Worm (Caenorhabditis elegans): ENCODE results near the gene memb-1.

Gene memb-1

ce11 chrX:9467573-9467972, 26.2 kb upstream of the memb-1 start (continued):
- TF ChIP-seq Y53F4B.3 (GFP tag; IDR thresholded peaks at IDR 0.05) (peak; percentile 31; the same call in 1 of the 2 replicates), sea-2 (GFP tag; IDR thresholded peaks at IDR 0.05) (no peak), F22D6.2 (tag; optimal IDR thresholded peaks at IDR 0.05) (peak; percentile 65), die-1 (tag; optimal IDR thresholded peaks at IDR 0.05) (peak; percentile 86), zfh-2 (GFP tag; conservative IDR thresholded peaks at IDR 0.05) (no peak), repo-1 (tag; optimal IDR thresholded peaks at IDR 0.05) (no peak), attf-5 (GFP tag; optimal IDR thresholded peaks at IDR 0.05) (no peak), mel-28 (tag; optimal IDR thresholded peaks at IDR 0.05; ENCODE audit: borderline replicate concordance) (no peak), Y56A3A.18 (GFP tag; IDR thresholded peaks at IDR 0.05) (peak; percentile 88), mes-4 (tag; optimal IDR thresholded peaks at IDR 0.05) (peak; percentile 80), snpc-4 (GFP tag; optimal IDR thresholded peaks at IDR 0.05) (peak; percentile 64), snpc-4 (tag; optimal IDR thresholded peaks at IDR 0.05) (peak in 2 of 4 experiments; percentile 40 to 81), F33H1.4 (GFP tag; IDR thresholded peaks at IDR 0.05) (no peak), tbx-9 (tag; optimal IDR thresholded peaks at IDR 0.05; ENCODE audit: borderline replicate concordance) (peak; percentile 36), B0336.3 (GFP tag; IDR thresholded peaks at IDR 0.05) (no peak; the same call in 1 of the 2 replicates), nhr-90 (tag; optimal IDR thresholded peaks at IDR 0.05) (peak; percentile 86), nhr-27 (tag; optimal IDR thresholded peaks at IDR 0.05) (peak; percentile 34), let-607 (tag; optimal IDR thresholded peaks at IDR 0.05) (peak; percentile 14 to 32), sptf-2 (GFP tag; optimal IDR thresholded peaks at IDR 0.05) (no peak), cebp-2 (GFP tag; IDR thresholded peaks at IDR 0.05) (no peak), nhr-179 (tag; optimal IDR thresholded peaks at IDR 0.05) (no peak), snpc-3.4 (tag; optimal IDR thresholded peaks at IDR 0.05) (peak; percentile 64), zim-3 (tag; optimal IDR thresholded peaks at IDR 0.05) (peak; percentile 63), rec-8 (tag; optimal IDR thresholded peaks at IDR 0.05) (peak; percentile 53 to 67), chd-7 (tag; optimal IDR thresholded peaks at IDR 0.05) (no peak), F37B4.10 (GFP tag; IDR thresholded peaks at IDR 0.05) (no peak), ztf-22 (GFP tag; optimal IDR thresholded peaks at IDR 0.05) (no peak), ztf-3 (GFP tag; optimal IDR thresholded peaks at IDR 0.05) (peak; percentile 51), F49E8.2 (tag; optimal IDR thresholded peaks at IDR 0.05; ENCODE audit: insufficient read depth) (peak; percentile 15), B0035.1 (tag; optimal IDR thresholded peaks at IDR 0.05) (peak; percentile 80), mcd-1 (GFP tag; IDR thresholded peaks at IDR 0.05) (peak; percentile 65), F10E7.11 (tag; optimal IDR thresholded peaks at IDR 0.05) (peak; percentile 39), gei-17 (GFP tag; optimal IDR thresholded peaks at IDR 0.05) (peak; percentile 84), bed-1 (GFP tag; IDR thresholded peaks at IDR 0.05) (no peak), xnd-1 (tag; optimal IDR thresholded peaks at IDR 0.05) (no peak), B0019.2 (GFP tag; conservative IDR thresholded peaks at IDR 0.05) (no peak), ccch-3 (GFP tag; optimal IDR thresholded peaks at IDR 0.05) (no peak), unc-130 (GFP tag; optimal IDR thresholded peaks at IDR 0.05) (peak; percentile 19)

- TF ChIP-seq F39B2.1 (GFP tag; IDR thresholded peaks at IDR 0.05) (no peak), ztf-28 (GFP tag; IDR thresholded peaks at IDR 0.05) (no peak), unc-130 (GFP tag; optimal IDR thresholded peaks at IDR 0.05) (peak; percentile 60), Y95B8A.8 (GFP tag; IDR thresholded peaks at IDR 0.05) (peak; percentile 85), lin-26 (GFP tag; IDR thresholded peaks at IDR 0.05) (peak; percentile 89), F10E7.11 (tag; optimal IDR thresholded peaks at IDR 0.05) (peak; percentile 95), cebp-2 (GFP tag; IDR thresholded peaks at IDR 0.05) (peak; percentile 97; the same call in 1 of the 2 replicates), pha-4 (tag; optimal IDR thresholded peaks at IDR 0.05) (peak; percentile 91), F37B4.10 (GFP tag; IDR thresholded peaks at IDR 0.05) (no peak), hlh-12 (tag; optimal IDR thresholded peaks at IDR 0.05) (peak; percentile 13), tbp1 (GFP tag; optimal IDR thresholded peaks at IDR 0.05) (peak; percentile 81), F52B5.7 (tag; optimal IDR thresholded peaks at IDR 0.05) (peak; percentile 89), repo-1 (tag; optimal IDR thresholded peaks at IDR 0.05) (peak; percentile 100), tbx-9 (tag; optimal IDR thresholded peaks at IDR 0.05; ENCODE audit: borderline replicate concordance) (no peak), madf-3 (GFP tag; IDR thresholded peaks at IDR 0.05) (peak; percentile 88), nhr-179 (tag; optimal IDR thresholded peaks at IDR 0.05) (peak; percentile 88), K11D2.4 (GFP tag; IDR thresholded peaks at IDR 0.05) (peak; percentile 99), nfyb-1 (GFP tag; IDR thresholded peaks at IDR 0.05) (peak; percentile 98)
Measured at ce11 chrX:9465722-9466132, 24.4 kb upstream of the memb-1 start.
